Worm (Caenorhabditis elegans): ENCODE data around the gene clec-126.
A peak's percentile ranks its signal among the peaks of the same experiment; 100 is the strongest.

Gene clec-126

ce11 chrII:3557417-3557816, 38.1 kb downstream of the clec-126 start, which contains the start of gene lgc-45:
TSS of gene lgc-45 (plus strand) at chrII:3557472.
- no peak for TF ChIP-seq rec-8 (tag; optimal IDR thresholded peaks at IDR 0.05)
- TF ChIP-seq ztf-26 (tag; optimal IDR thresholded peaks at IDR 0.05): no peak
- no peak for TF ChIP-seq Y53G8AR.9 (GFP tag; conservative IDR thresholded peaks at IDR 0.05)
- TF ChIP-seq dpl-1 (GFP tag; optimal IDR thresholded peaks at IDR 0.05): no peak
- peak; percentile 72 for TF ChIP-seq zfh-2 (GFP tag; conservative IDR thresholded peaks at IDR 0.05)
- TF ChIP-seq nhr-27 (tag; optimal IDR thresholded peaks at IDR 0.05): no peak
- TF ChIP-seq lir-1 (GFP tag; conservative IDR thresholded peaks at IDR 0.05): no peak

- no peak for TF ChIP-seq F37B4.10 (GFP tag; IDR thresholded peaks at IDR 0.05)
- TF ChIP-seq bed-2 (GFP tag; IDR thresholded peaks at IDR 0.05): no peak
- no peak for TF ChIP-seq rec-8 (tag; optimal IDR thresholded peaks at IDR 0.05)
- no peak for TF ChIP-seq lin-40 (tag; optimal IDR thresholded peaks at IDR 0.05)
- no peak for TF ChIP-seq ceh-79 (tag; optimal IDR thresholded peaks at IDR 0.05)
- no peak for TF ChIP-seq unc-62 (GFP tag; optimal IDR thresholded peaks at IDR 0.05)
- TF ChIP-seq F22D6.2 (tag; optimal IDR thresholded peaks at IDR 0.05): no peak
- no peak for TF ChIP-seq madf-10 (tag; optimal IDR thresholded peaks at IDR 0.05)
- TF ChIP-seq cebp-1 (GFP tag; IDR thresholded peaks at IDR 0.05): no peak
- no peak for TF ChIP-seq cebp-1 (tag; optimal IDR thresholded peaks at IDR 0.05)
- TF ChIP-seq ztf-6 (GFP tag; IDR thresholded peaks at IDR 0.05): no peak
- no peak for TF ChIP-seq dpff-1 (tag; optimal IDR thresholded peaks at IDR 0.05)
- no peak for TF ChIP-seq Y53G8AR.9 (GFP tag; conservative IDR thresholded peaks at IDR 0.05)
These were observed 41.3 kb downstream of the clec-126 start, which contains the start of gene W10G11.1 for ce11 chrII:3560592-3560991. TSS of gene W10G11.1 (minus strand) at chrII:3560692.

- TF ChIP-seq ceh-79 (tag; optimal IDR thresholded peaks at IDR 0.05): no peak
- no peak for TF ChIP-seq snpc-3.4 (tag; optimal IDR thresholded peaks at IDR 0.05)
- no peak for TF ChIP-seq nfyb-1 (GFP tag; IDR thresholded peaks at IDR 0.05)
- no peak for TF ChIP-seq bed-2 (GFP tag; IDR thresholded peaks at IDR 0.05)
- TF ChIP-seq nhr-90 (tag; optimal IDR thresholded peaks at IDR 0.05): no peak
- no peak for TF ChIP-seq zfh-2 (GFP tag; conservative IDR thresholded peaks at IDR 0.05)
- TF ChIP-seq aptf-3 (GFP tag; IDR thresholded peaks at IDR 0.05): no peak
- no peak for TF ChIP-seq ztf-18 (tag; optimal IDR thresholded peaks at IDR 0.05)
- no peak for TF ChIP-seq F57C9.4 (tag; optimal IDR thresholded peaks at IDR 0.05)
- no peak for TF ChIP-seq let-607 (tag; optimal IDR thresholded peaks at IDR 0.05)
- no peak for TF ChIP-seq F49E8.2 (tag; optimal IDR thresholded peaks at IDR 0.05; ENCODE audit: insufficient read depth)
- no peak for TF ChIP-seq C17E4.6 (GFP tag; IDR thresholded peaks at IDR 0.05)
- no peak for TF ChIP-seq gei-17 (GFP tag; optimal IDR thresholded peaks at IDR 0.05)
- TF ChIP-seq rcor-1 (GFP tag; IDR thresholded peaks at IDR 0.05): no peak
- no peak for TF ChIP-seq sptf-2 (GFP tag; optimal IDR thresholded peaks at IDR 0.05)
- no peak for TF ChIP-seq lin-26 (GFP tag; IDR thresholded peaks at IDR 0.05)
- TF ChIP-seq let-526 (GFP tag; IDR thresholded peaks at IDR 0.05): no peak
- no peak for TF ChIP-seq F57A8.1 (GFP tag; optimal IDR thresholded peaks at IDR 0.05)
- no peak for TF ChIP-seq ztf-3 (GFP tag; optimal IDR thresholded peaks at IDR 0.05)
- no peak for TF ChIP-seq cebp-2 (GFP tag; IDR thresholded peaks at IDR 0.05)
These were observed 42.3 kb downstream of the clec-126 start, which contains the start of gene W10G11.2 for ce11 chrII:3561561-3561960. TSS of gene W10G11.2 (minus strand) at chrII:3561661.

ce11 chrII:3562419-3562818, 43.1 kb downstream of the clec-126 start, which contains the start of gene W10G11.3:
TSS of gene W10G11.3 (minus strand) at chrII:3562519.
- TF ChIP-seq F39B2.1 (GFP tag; IDR thresholded peaks at IDR 0.05) (no peak), lag-1 (GFP tag; IDR thresholded peaks at IDR 0.05) (0 out of 2 replicates have a peak, but pooled peaks have one; percentile 31), B0336.3 (GFP tag; IDR thresholded peaks at IDR 0.05) (no peak)
